Fruit fly (Drosophila melanogaster) whole organism, embryonic: ENCODE measurements around the gene CG32036.

Source experiments
- Asciz ChIP-seq: fragments of 200-800 bp; sonication (Bioruptor generic); optimal IDR thresholded peaks from 2 replicates; lab custom pipeline; 2017; ENCODE audit warnings: missing biosample characterization, mild to moderate bottlenecking, missing genetic modification characterization, missing genetic modification reagents
- CG11696 ChIP-seq: fragments of 200-800 bp; sonication (Bioruptor generic); IDR thresholded peaks from 2 replicates; pipeline ENCODE4 v1.3.6; 2022; ENCODE audit warnings: missing biosample characterization, missing genetic modification characterization
- CG12659 ChIP-seq: fragments of 200-800 bp; sonication (Bioruptor generic); optimal IDR thresholded peaks from 3 replicates; lab custom pipeline; 2017; ENCODE audit warnings: mild to moderate bottlenecking, missing biosample characterization, missing genetic modification reagents, missing genetic modification characterization
- CG13894 ChIP-seq: fragments of 200-800 bp; sonication (Bioruptor generic); optimal IDR thresholded peaks from 3 replicates; lab custom pipeline; 2018; ENCODE audit warnings: missing biosample characterization, mild to moderate bottlenecking, missing genetic modification characterization, moderate library complexity
- CG14965 ChIP-seq: fragments of 200-800 bp; sonication (Bioruptor generic); optimal IDR thresholded peaks from 2 replicates; lab custom pipeline; 2016; ENCODE audit warnings: missing biosample characterization, missing genetic modification characterization, borderline replicate concordance
- CG17802 ChIP-seq: fragments of 200-800 bp; sonication (Bioruptor generic); optimal IDR thresholded peaks from 2 replicates; lab custom pipeline; 2018; ENCODE audit warnings: missing biosample characterization, mild to moderate bottlenecking, missing genetic modification characterization, moderate library complexity
- CG3163 ChIP-seq: fragments of 200-800 bp; sonication (Bioruptor generic); optimal IDR thresholded peaks from 3 replicates; lab custom pipeline; 2016; ENCODE audit warnings: missing biosample characterization, missing genetic modification characterization
- CG34376 ChIP-seq: fragments of 200-800 bp; sonication (Bioruptor generic); optimal IDR thresholded peaks from 2 replicates; lab custom pipeline; 2018; ENCODE audit warnings: missing biosample characterization, mild to moderate bottlenecking, missing genetic modification characterization
- CG6813 ChIP-seq: fragments of 200-800 bp; sonication (Bioruptor generic); optimal IDR thresholded peaks from 2 replicates; lab custom pipeline; 2017; ENCODE audit warnings: missing biosample characterization, missing genetic modification characterization, mild to moderate bottlenecking, moderate library complexity, missing genetic modification reagents
- CG8944 ChIP-seq: fragments of 200-800 bp; sonication (Bioruptor generic); optimal IDR thresholded peaks from 3 replicates; lab custom pipeline; 2016; ENCODE audit warnings: missing biosample characterization, missing genetic modification characterization
- Doc3 ChIP-seq: fragments of 200-800 bp; sonication (Bioruptor generic); IDR thresholded peaks from 3 replicates; pipeline ENCODE4 v1.3.6; 2022; ENCODE audit warnings: missing biosample characterization, missing genetic modification characterization; ENCODE audit not compliant: partially characterized antibody
- ERR ChIP-seq: fragments of 200-800 bp; sonication (Bioruptor generic); optimal IDR thresholded peaks from 2 replicates; lab custom pipeline; 2016; ENCODE audit warnings: missing biosample characterization, missing genetic modification characterization
- H15 ChIP-seq: fragments of 200-800 bp; sonication (Bioruptor generic); IDR thresholded peaks from 3 replicates; pipeline ENCODE4 v1.3.6; 2022; ENCODE audit warnings: missing biosample characterization, missing genetic modification characterization
- HLH3B ChIP-seq: fragments of 200-800 bp; sonication (Bioruptor generic); IDR thresholded peaks from 2 replicates; pipeline ENCODE4 v1.3.6; 2022; ENCODE audit warnings: missing biosample characterization, missing genetic modification characterization
- HLH4C ChIP-seq: fragments of 200-800 bp; sonication (Bioruptor generic); IDR thresholded peaks from 3 replicates; pipeline ENCODE4 v1.3.6; 2022; ENCODE audit warnings: missing biosample characterization, missing genetic modification characterization; ENCODE audit not compliant: partially characterized antibody
- HmgZ ChIP-seq: fragments of 200-800 bp; sonication (Bioruptor generic); optimal IDR thresholded peaks from 2 replicates; lab custom pipeline; 2018; ENCODE audit warnings: missing biosample characterization, mild to moderate bottlenecking, missing genetic modification characterization
- Hr3 ChIP-seq: fragments of 200-800 bp; sonication (Bioruptor generic); optimal IDR thresholded peaks from 3 replicates; lab custom pipeline; 2016; ENCODE audit warnings: missing biosample characterization, missing genetic modification characterization
- Jarid2 ChIP-seq: fragments of 200-800 bp; sonication (Bioruptor generic); optimal IDR thresholded peaks from 3 replicates; lab custom pipeline; 2017; ENCODE audit warnings: mild to moderate bottlenecking, missing biosample characterization, missing genetic modification reagents, missing genetic modification characterization
- Lim3 ChIP-seq: fragments of 200-800 bp; sonication (Bioruptor generic); IDR thresholded peaks from 2 replicates; pipeline ENCODE4 v1.3.6; 2022; ENCODE audit warnings: missing biosample characterization, missing genetic modification characterization
- Med ChIP-seq: fragments of 200-800 bp; sonication (Bioruptor generic); peaks from one replicate; lab custom pipeline; 2016; ENCODE audit warnings: missing biosample characterization, missing genetic modification characterization, mild to moderate bottlenecking, inconsistent platforms, moderate library complexity
- Pdp1 ChIP-seq, 2 experiments: fragments of 200-800 bp; sonication (Bioruptor generic); optimal IDR thresholded peaks; 3 replicates each; lab custom pipeline; 2016; ENCODE audit warnings: missing biosample characterization in 2 of 2, missing genetic modification characterization in 2 of 2, mild to moderate bottlenecking in 1 of 2, moderate library complexity in 1 of 2
- Ravus ChIP-seq: fragments of 200-800 bp; sonication (Bioruptor generic); IDR thresholded peaks from 2 replicates; pipeline ENCODE4 v1.3.6; 2022; ENCODE audit warnings: missing biosample characterization, missing genetic modification characterization
- Stat92E ChIP-seq, 3 experiments: fragments of >200 bp in 2 of 3; fragments of 200-800 bp in 1 of 3; sonication (Bioruptor generic) in 1 of 3; optimal IDR thresholded peaks; 2 replicates each; lab custom pipeline; 2017 to 2019; ENCODE audit warnings: missing biosample characterization in 3 of 3, missing genetic modification characterization in 3 of 3, mild to moderate bottlenecking in 1 of 3, moderate library complexity in 1 of 3
- Trl ChIP-seq, 3 experiments: fragments of >200 bp in 2 of 3; fragments of 200-800 bp in 1 of 3; sonication (Bioruptor generic) in 1 of 3; optimal IDR thresholded peaks; 2 replicates in 1 of 3; 3 replicates in 2 of 3; lab custom pipeline; 2016 to 2017; ENCODE audit warnings: missing biosample characterization in 1 of 3, missing genetic modification characterization in 1 of 3
- YL-1 ChIP-seq: fragments of 200-800 bp; sonication (Bioruptor generic); optimal IDR thresholded peaks from 3 replicates; lab custom pipeline; 2017; ENCODE audit warnings: missing biosample characterization, mild to moderate bottlenecking, missing genetic modification characterization
- ap ChIP-seq: fragments of 200-800 bp; sonication (Bioruptor generic); IDR thresholded peaks from 2 replicates; pipeline ENCODE4 v1.3.6; 2022; ENCODE audit warnings: missing biosample characterization, missing genetic modification characterization
- ash1 ChIP-seq: fragments of 200-800 bp; sonication (Bioruptor generic); optimal IDR thresholded peaks from 2 replicates; lab custom pipeline; 2018; ENCODE audit warnings: missing biosample characterization, mild to moderate bottlenecking, missing genetic modification characterization
- chinmo ChIP-seq: fragments of 200-800 bp; sonication (Bioruptor generic); IDR thresholded peaks from 4 replicates; pipeline ENCODE4 v1.3.6; 2022; ENCODE audit warnings: missing biosample characterization, missing genetic modification characterization; ENCODE audit not compliant: partially characterized antibody
- chn ChIP-seq: fragments of 200-800 bp; sonication (Bioruptor generic); optimal IDR thresholded peaks from 2 replicates; lab custom pipeline; 2016; ENCODE audit warnings: missing biosample characterization, missing genetic modification characterization
- ems ChIP-seq: fragments of 200-800 bp; sonication (Bioruptor generic); optimal IDR thresholded peaks from 3 replicates; lab custom pipeline; 2016; ENCODE audit warnings: missing biosample characterization, missing genetic modification characterization
- ewg ChIP-seq: fragments of 200-800 bp; sonication (Bioruptor generic); optimal IDR thresholded peaks from 3 replicates; lab custom pipeline; 2017; ENCODE audit warnings: mild to moderate bottlenecking, missing biosample characterization, missing genetic modification reagents, missing genetic modification characterization
- grn ChIP-seq: fragments of 200-800 bp; sonication (Bioruptor generic); optimal IDR thresholded peaks from 3 replicates; lab custom pipeline; 2017; ENCODE audit warnings: missing biosample characterization, missing genetic modification characterization
- kah ChIP-seq: fragments of 200-800 bp; sonication (Bioruptor generic); optimal IDR thresholded peaks from 2 replicates; lab custom pipeline; 2018; ENCODE audit warnings: missing biosample characterization, mild to moderate bottlenecking, missing genetic modification characterization
- kay ChIP-seq: fragments of 200-800 bp; sonication (Bioruptor generic); optimal IDR thresholded peaks from 2 replicates; lab custom pipeline; 2016; ENCODE audit warnings: missing biosample characterization, missing genetic modification characterization
- klu ChIP-seq: fragments of 200-800 bp; sonication (Bioruptor generic); IDR thresholded peaks from 2 replicates; pipeline ENCODE4 v1.3.6; 2022; ENCODE audit warnings: missing biosample characterization, missing genetic modification characterization
- nerfin-1 ChIP-seq: fragments of 200-800 bp; sonication (Bioruptor generic); optimal IDR thresholded peaks from 3 replicates; lab custom pipeline; 2019; ENCODE audit warnings: missing biosample characterization, mild to moderate bottlenecking, missing genetic modification characterization, moderate library complexity
- nerfin-2 ChIP-seq: fragments of 200-800 bp; sonication (Bioruptor generic); IDR thresholded peaks from 2 replicates; pipeline ENCODE4 v1.3.6; 2022; ENCODE audit warnings: missing biosample characterization, missing genetic modification characterization; ENCODE audit not compliant: partially characterized antibody
- salm ChIP-seq: fragments of 200-800 bp; sonication (Bioruptor generic); optimal IDR thresholded peaks from 2 replicates; lab custom pipeline; 2018; ENCODE audit warnings: missing biosample characterization, mild to moderate bottlenecking, missing genetic modification characterization
- scrt ChIP-seq: fragments of 200-800 bp; sonication (Bioruptor generic); optimal IDR thresholded peaks from 2 replicates; lab custom pipeline; 2018; ENCODE audit warnings: missing biosample characterization, mild to moderate bottlenecking, missing genetic modification characterization, moderate library complexity
- sd ChIP-seq: fragments of 200-800 bp; sonication (Bioruptor generic); optimal IDR thresholded peaks from 3 replicates; lab custom pipeline; 2018; ENCODE audit warnings: missing biosample characterization, mild to moderate bottlenecking, missing genetic modification characterization, moderate library complexity
- sens ChIP-seq: fragments of 200-800 bp; sonication (Bioruptor generic); peaks from one replicate; lab custom pipeline; 2016; ENCODE audit warnings: missing biosample characterization, missing genetic modification characterization
- sob ChIP-seq: fragments of 200-800 bp; sonication (Bioruptor generic); IDR thresholded peaks from 2 replicates; pipeline ENCODE4 v1.3.6; 2022; ENCODE audit warnings: missing biosample characterization, missing genetic modification characterization
- sqz ChIP-seq: fragments of 200-800 bp; sonication (Bioruptor generic); optimal IDR thresholded peaks from 3 replicates; lab custom pipeline; 2018; ENCODE audit warnings: missing biosample characterization, mild to moderate bottlenecking, missing genetic modification characterization
- sug ChIP-seq: fragments of 200-800 bp; optimal IDR thresholded peaks from 2 replicates; lab custom pipeline; 2019; ENCODE audit warnings: missing biosample characterization, mild to moderate bottlenecking, missing genetic modification characterization, moderate library complexity
- tx ChIP-seq: fragments of 200-800 bp; sonication (Bioruptor generic); optimal IDR thresholded peaks from 2 replicates; lab custom pipeline; 2016; ENCODE audit warnings: missing biosample characterization, missing genetic modification characterization
- zen2 ChIP-seq: fragments of 200-800 bp; sonication (Bioruptor generic); IDR thresholded peaks from 3 replicates; pipeline ENCODE4 v1.3.6; 2022; ENCODE audit warnings: missing biosample characterization, missing genetic modification characterization; ENCODE audit not compliant: partially characterized antibody

CG32036 gene

dm6 chr3L:9501298-9501697 lies 12.3 kb upstream of the CG32036 start:
- TF ChIP-seq chn (GFP tag; lab: Kevin White, UChicago) (no peak), sqz (GFP tag; lab: Kevin White, UChicago) (peak; percentile 59), CG3163 (GFP tag; lab: Kevin White, UChicago) (peak; percentile 74), kah (GFP tag; lab: Kevin White, UChicago) (peak; percentile 62), klu (no peak), sens (peak; percentile 18), scrt (GFP tag; lab: Kevin White, UChicago) (peak; percentile 60), Trl (optimal IDR thresholded peaks at IDR 0.05; lab: Kevin White, UChicago) (peak in 1 of 2 experiments; percentile 22), Trl (GFP tag; optimal IDR thresholded peaks at IDR 0.05; lab: Kevin White, UChicago) (no peak), nerfin-1 (tag; lab: Kevin White, UChicago) (peak; percentile 68)

dm6 chr3L:9499919-9500807 lies 11.1 kb upstream of the CG32036 start:
- TF ChIP-seq sug (tag; lab: Kevin White, UChicago): peak; percentile 44
- TF ChIP-seq nerfin-2 (GFP tag; lab: Robert Waterston, UW): no peak
- no peak for TF ChIP-seq kay
- no peak for TF ChIP-seq ems (GFP tag; lab: Kevin White, UChicago)
- no peak for TF ChIP-seq ap (GFP tag; lab: Robert Waterston, UW)
- no peak for TF ChIP-seq sob (GFP tag; lab: Robert Waterston, UW)
- TF ChIP-seq HmgZ (tag; lab: Kevin White, UChicago): no peak
- TF ChIP-seq CG17802: no peak
- no peak for TF ChIP-seq CG6813 (GFP tag; lab: Kevin White, UChicago)
- TF ChIP-seq Pdp1 (GFP tag; optimal IDR thresholded peaks at IDR 0.05; lab: Kevin White, UChicago): no peak
- TF ChIP-seq Lim3 (GFP tag; lab: Robert Waterston, UW): no peak
- TF ChIP-seq YL-1 (GFP tag; lab: Kevin White, UChicago): no peak
- peak; percentile 11 for TF ChIP-seq CG13894 (tag; lab: Kevin White, UChicago)
- no peak for TF ChIP-seq HLH4C (GFP tag; lab: Robert Waterston, UW)
- no peak for TF ChIP-seq Doc3 (GFP tag; lab: Robert Waterston, UW)
- no peak for TF ChIP-seq H15 (GFP tag; lab: Robert Waterston, UW)
- TF ChIP-seq CG14965 (GFP tag; lab: Kevin White, UChicago): no peak
- no peak for TF ChIP-seq Jarid2 (GFP tag; lab: Kevin White, UChicago)
- peak; percentile 38 for TF ChIP-seq CG34376 (GFP tag; lab: Kevin White, UChicago)
- no peak for TF ChIP-seq ERR (GFP tag; lab: Kevin White, UChicago)
- TF ChIP-seq sd (tag; lab: Kevin White, UChicago): peak; percentile 50
- TF ChIP-seq Asciz (GFP tag; lab: Kevin White, UChicago): no peak
- TF ChIP-seq Hr3 (GFP tag; lab: Kevin White, UChicago): no peak
- no peak for TF ChIP-seq CG12659
- no peak for TF ChIP-seq ewg (GFP tag; lab: Kevin White, UChicago)
- TF ChIP-seq salm (tag; lab: Kevin White, UChicago): no peak
- no peak for TF ChIP-seq CG11696 (GFP tag; lab: Robert Waterston, UW)
- TF ChIP-seq grn (GFP tag; lab: Kevin White, UChicago): peak; percentile 39
- TF ChIP-seq CG8944 (GFP tag; lab: Kevin White, UChicago): no peak
- TF ChIP-seq zen2 (GFP tag; lab: Robert Waterston, UW): no peak
- TF ChIP-seq Ravus: no peak
- TF ChIP-seq Med (GFP tag; lab: Kevin White, UChicago): peak; percentile 38
- no peak for TF ChIP-seq Stat92E (GFP tag; optimal IDR thresholded peaks at IDR 0.05; lab: Kevin White, UChicago)
- 0 out of 4 replicates have a peak, but pooled peaks have one; percentile 18 for TF ChIP-seq chinmo (GFP tag; lab: Robert Waterston, UW)
- TF ChIP-seq tx (GFP tag; lab: Kevin White, UChicago): no peak
- TF ChIP-seq HLH3B (GFP tag; lab: Robert Waterston, UW): no peak
- TF ChIP-seq ash1 (GFP tag; lab: Kevin White, UChicago): no peak
